Worm (Caenorhabditis elegans): Measurements from ENCODE around the gene Y55F3BR.10.

ce11 chrIV:842095-842494 is 9.9 kb downstream of the Y55F3BR.10 start, which contains the start of gene Y55F3BR.6:
- TF ChIP-seq mls-2 (tag; optimal IDR thresholded peaks at IDR 0.05): no peak
- no peak for TF ChIP-seq lin-32 (GFP tag; optimal IDR thresholded peaks at IDR 0.05)
- TF ChIP-seq ztf-11 (tag; optimal IDR thresholded peaks at IDR 0.05): no peak
- TF ChIP-seq ceh-83 (GFP tag; optimal IDR thresholded peaks at IDR 0.05): no peak
- TF ChIP-seq nhr-2 (tag; optimal IDR thresholded peaks at IDR 0.05): no peak
- TF ChIP-seq ces-1 (GFP tag; optimal IDR thresholded peaks at IDR 0.05): no peak
- no peak for TF ChIP-seq lsy-2 (tag; optimal IDR thresholded peaks at IDR 0.05)
- no peak for TF ChIP-seq nhr-76 (tag; optimal IDR thresholded peaks at IDR 0.05)
- no peak for TF ChIP-seq blmp-1 (tag; optimal IDR thresholded peaks at IDR 0.05)
- TF ChIP-seq nhr-28 (tag; optimal IDR thresholded peaks at IDR 0.05): no peak
- TF ChIP-seq unc-39 (tag; optimal IDR thresholded peaks at IDR 0.05): no peak

Measured in whole organism, mixed stage, embryonic.